Worm (Caenorhabditis elegans): ENCODE measurements around the gene F09E10.6.

The F09E10.6 gene

DNA sequence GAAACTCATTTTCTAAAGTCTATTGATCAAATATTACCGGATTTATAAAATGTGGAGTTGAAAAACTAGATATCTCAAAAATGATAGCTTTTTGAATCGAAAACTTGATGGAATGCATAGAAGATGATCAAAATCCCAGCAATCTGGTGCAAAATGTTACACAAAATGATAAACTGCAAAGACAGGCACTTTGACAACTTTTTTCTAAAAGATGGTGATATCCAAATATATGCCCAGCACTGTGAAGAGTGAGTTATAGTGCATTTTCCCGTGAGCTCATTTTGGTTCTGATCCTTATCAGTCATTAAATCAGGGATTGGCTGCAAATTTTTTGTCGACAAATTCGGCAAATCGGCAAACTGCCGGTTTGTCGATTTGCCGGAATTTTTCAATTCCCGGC lies 37.8 kb upstream of the F09E10.6 start, which contains the start of gene K06A9.3:
TSS of gene K06A9.3 (minus strand) at position 101 of the 400 bp plus-strand sequence.
- no peak for TF ChIP-seq elt-3 (tag; optimal IDR thresholded peaks at IDR 0.05)
- no peak for TF ChIP-seq ces-1 (GFP tag; optimal IDR thresholded peaks at IDR 0.05)
- TF ChIP-seq mab-5 (tag; optimal IDR thresholded peaks at IDR 0.05): no peak
- no peak for TF ChIP-seq unc-120 (tag; optimal IDR thresholded peaks at IDR 0.05; ENCODE audit: poor library complexity, severe bottlenecking)
- TF ChIP-seq nhr-76 (tag; optimal IDR thresholded peaks at IDR 0.05): no peak
- no peak for TF ChIP-seq elt-1 (tag; optimal IDR thresholded peaks at IDR 0.05; ENCODE audit: borderline replicate concordance, insufficient read depth)
- no peak for TF ChIP-seq nhr-28 (tag; optimal IDR thresholded peaks at IDR 0.05)
- TF ChIP-seq hlh-1 (tag; optimal IDR thresholded peaks at IDR 0.05): no peak
- TF ChIP-seq unc-62 (GFP tag; optimal IDR thresholded peaks at IDR 0.05): no peak
- no peak for TF ChIP-seq lin-13 (tag; optimal IDR thresholded peaks at IDR 0.05)
- no peak for TF ChIP-seq ceh-39 (tag; optimal IDR thresholded peaks at IDR 0.05)
- TF ChIP-seq sptf-1 (tag; optimal IDR thresholded peaks at IDR 0.05): no peak
- no peak for TF ChIP-seq ham-2 (GFP tag; optimal IDR thresholded peaks at IDR 0.05)
- no peak for TF ChIP-seq mep-1 (tag; optimal IDR thresholded peaks at IDR 0.05)

ce11 chrX:1529013-1529412 lies 31.5 kb upstream of the F09E10.6 start:
- TF ChIP-seq nhr-2 (tag; optimal IDR thresholded peaks at IDR 0.05) (peak; percentile 41), ces-1 (GFP tag; optimal IDR thresholded peaks at IDR 0.05) (no peak), nhr-12 (tag; optimal IDR thresholded peaks at IDR 0.05) (no peak), M03D4.4 (tag; optimal IDR thresholded peaks at IDR 0.05) (no peak), ceh-83 (GFP tag; optimal IDR thresholded peaks at IDR 0.05) (no peak), mls-2 (tag; optimal IDR thresholded peaks at IDR 0.05) (no peak), mab-5 (tag; optimal IDR thresholded peaks at IDR 0.05) (no peak), mep-1 (tag; optimal IDR thresholded peaks at IDR 0.05) (peak; percentile 36), sptf-1 (tag; optimal IDR thresholded peaks at IDR 0.05) (peak; percentile 44), elt-1 (tag; optimal IDR thresholded peaks at IDR 0.05; ENCODE audit: borderline replicate concordance, insufficient read depth) (no peak), zip-8 (tag; optimal IDR thresholded peaks at IDR 0.05) (no peak), hlh-1 (tag; optimal IDR thresholded peaks at IDR 0.05) (no peak), bed-3 (GFP tag; optimal IDR thresholded peaks at IDR 0.05) (no peak), ham-2 (GFP tag; optimal IDR thresholded peaks at IDR 0.05) (no peak), unc-62 (GFP tag; optimal IDR thresholded peaks at IDR 0.05) (no peak), snpc-4 (tag; optimal IDR thresholded peaks at IDR 0.05) (no peak), lsy-2 (tag; optimal IDR thresholded peaks at IDR 0.05) (no peak), elt-3 (tag; optimal IDR thresholded peaks at IDR 0.05) (no peak), sem-2 (GFP tag; optimal IDR thresholded peaks at IDR 0.05) (no peak), drap-1 (GFP tag; optimal IDR thresholded peaks at IDR 0.05) (no peak), cnd-1 (tag; optimal IDR thresholded peaks at IDR 0.05) (no peak), ceh-43 (GFP tag; optimal IDR thresholded peaks at IDR 0.05) (no peak)

ce11 chrX:1528107-1528506 lies 30.6 kb upstream of the F09E10.6 start:
- no peak for TF ChIP-seq hlh-1 (tag; optimal IDR thresholded peaks at IDR 0.05)
- no peak for TF ChIP-seq flh-1 (GFP tag; optimal IDR thresholded peaks at IDR 0.05)
- TF ChIP-seq elt-1 (tag; optimal IDR thresholded peaks at IDR 0.05; ENCODE audit: borderline replicate concordance, insufficient read depth): no peak

DNA sequence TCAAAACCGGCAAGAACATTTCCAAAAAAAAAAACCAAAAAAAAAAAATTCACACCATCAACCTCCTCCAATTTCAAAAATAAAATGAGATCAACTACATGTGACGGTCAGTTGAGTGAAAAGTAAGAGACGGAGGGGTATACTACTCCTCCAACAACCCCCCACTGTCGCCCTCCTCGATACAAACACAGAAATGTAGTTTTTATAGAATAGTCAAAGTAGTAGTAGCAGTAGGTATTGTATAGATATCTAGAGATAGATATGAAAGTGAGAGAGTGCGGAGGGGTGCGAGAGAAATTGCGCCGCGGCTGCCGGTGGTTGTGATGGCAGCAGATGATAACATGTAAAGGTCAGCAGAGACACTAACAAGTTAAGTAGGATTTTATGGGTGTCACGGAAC lies 29.9 kb upstream of the F09E10.6 start:
- TF ChIP-seq nhr-28 (tag; optimal IDR thresholded peaks at IDR 0.05) (no peak), mep-1 (tag; optimal IDR thresholded peaks at IDR 0.05) (no peak), blmp-1 (tag; optimal IDR thresholded peaks at IDR 0.05) (no peak), tbx-8 (GFP tag; optimal IDR thresholded peaks at IDR 0.05) (no peak), mab-5 (tag; optimal IDR thresholded peaks at IDR 0.05) (no peak), ces-1 (GFP tag; optimal IDR thresholded peaks at IDR 0.05) (no peak), bed-3 (GFP tag; optimal IDR thresholded peaks at IDR 0.05) (no peak), elt-1 (tag; optimal IDR thresholded peaks at IDR 0.05; ENCODE audit: borderline replicate concordance, insufficient read depth) (peak; percentile 24), ceh-43 (GFP tag; optimal IDR thresholded peaks at IDR 0.05) (no peak), nhr-237 (tag; optimal IDR thresholded peaks at IDR 0.05) (no peak), lin-13 (tag; optimal IDR thresholded peaks at IDR 0.05) (no peak), cnd-1 (tag; optimal IDR thresholded peaks at IDR 0.05) (no peak), flh-1 (GFP tag; optimal IDR thresholded peaks at IDR 0.05) (no peak), nhr-2 (tag; optimal IDR thresholded peaks at IDR 0.05) (no peak), ham-2 (GFP tag; optimal IDR thresholded peaks at IDR 0.05) (peak; percentile 4), hlh-1 (tag; optimal IDR thresholded peaks at IDR 0.05) (no peak)
